Worm (Caenorhabditis elegans): ENCODE measurements around the gene M60.4.

ce11 chrX:8185037-8185436 is 51.1 kb downstream of the M60.4 start, which contains the start of gene C17H11.5:
- no peak for TF ChIP-seq nhr-28 (tag; optimal IDR thresholded peaks at IDR 0.05)
- no peak for TF ChIP-seq jun-1 (tag; optimal IDR thresholded peaks at IDR 0.05)
- no peak for TF ChIP-seq unc-39 (tag; optimal IDR thresholded peaks at IDR 0.05)
- TF ChIP-seq fos-1 (tag; optimal IDR thresholded peaks at IDR 0.05): no peak
- no peak for TF ChIP-seq nhr-23 (tag; optimal IDR thresholded peaks at IDR 0.05)
- no peak for TF ChIP-seq elt-2 (tag; optimal IDR thresholded peaks at IDR 0.05)
- no peak for TF ChIP-seq ztf-11 (tag; optimal IDR thresholded peaks at IDR 0.05)
- no peak for TF ChIP-seq ama-1 (optimal IDR thresholded peaks at IDR 0.05)

Data from whole organism, L3 larva.